Fruit fly (Drosophila melanogaster): Measurements from ENCODE around the gene CG7900.

Gene CG7900

dm6 chr3R:8112880-8113832 is 19.2 kb downstream of the CG7900 start (continued):
- TF ChIP-seq disco-r (GFP tag; optimal IDR thresholded peaks at IDR 0.05) (peak; percentile 56), CG12219 (GFP tag; optimal IDR thresholded peaks at IDR 0.05) (peak; percentile 80), CG34422 (GFP tag; IDR thresholded peaks at IDR 0.05) (peak; percentile 30; the same call in 1 of the 3 replicates), Hr39 (optimal IDR thresholded peaks at IDR 0.05) (no peak), Hmx (GFP tag; optimal IDR thresholded peaks at IDR 0.05) (peak; percentile 71), CG3847 (GFP tag; IDR thresholded peaks at IDR 0.05) (peak; percentile 53), fd96Cb (tag; optimal IDR thresholded peaks at IDR 0.05) (peak; percentile 83), Trl (optimal IDR thresholded peaks at IDR 0.05) (peak; percentile 18 to 25), Trl (GFP tag; optimal IDR thresholded peaks at IDR 0.05) (peak; percentile 73), ash1 (GFP tag; optimal IDR thresholded peaks at IDR 0.05) (no peak), dan (GFP tag; IDR thresholded peaks at IDR 0.05) (no peak), D (optimal IDR thresholded peaks at IDR 0.05) (peak; percentile 30), D (GFP tag; optimal IDR thresholded peaks at IDR 0.05) (peak; percentile 72), CG10979 (tag; optimal IDR thresholded peaks at IDR 0.05) (peak; percentile 80), CG31388 (GFP tag; optimal IDR thresholded peaks at IDR 0.05) (peak; percentile 42), CG4404 (GFP tag; IDR thresholded peaks at IDR 0.05) (no peak; the same call in 1 of the 2 replicates), CG6813 (GFP tag; optimal IDR thresholded peaks at IDR 0.05) (peak; percentile 74), CG12299 (tag; optimal IDR thresholded peaks at IDR 0.05) (peak; percentile 52), Dip2 (GFP tag; IDR thresholded peaks at IDR 0.05) (no peak), Mes4 (GFP tag; optimal IDR thresholded peaks at IDR 0.05) (peak; percentile 79), az2 (GFP tag; optimal IDR thresholded peaks at IDR 0.05) (peak; percentile 82), Poxn (GFP tag; IDR thresholded peaks at IDR 0.05) (peak; percentile 20; the same call in 1 of the 2 replicates), CG9876 (GFP tag; optimal IDR thresholded peaks at IDR 0.05) (peak; percentile 70), Optix (GFP tag; IDR thresholded peaks at IDR 0.05) (peak; percentile 70; the same call in 2 of the 3 replicates), Dbx (GFP tag; IDR thresholded peaks at IDR 0.05) (peak; percentile 60; the same call in 1 of the 3 replicates), Blimp-1 (GFP tag; optimal IDR thresholded peaks at IDR 0.05) (peak; percentile 75), Deaf1 (tag; optimal IDR thresholded peaks at IDR 0.05) (peak; percentile 26), mirr (GFP tag; optimal IDR thresholded peaks at IDR 0.05) (no peak), eyg (GFP tag; optimal IDR thresholded peaks at IDR 0.05) (peak; percentile 68), shn (GFP tag; optimal IDR thresholded peaks at IDR 0.05) (peak; percentile 79), ems (GFP tag; optimal IDR thresholded peaks at IDR 0.05) (peak; percentile 82), CG2712 (tag; optimal IDR thresholded peaks at IDR 0.05) (peak; percentile 99), CG12071 (GFP tag; optimal IDR thresholded peaks at IDR 0.05) (peak; percentile 62), CrebB (tag; optimal IDR thresholded peaks at IDR 0.05) (peak; percentile 44), tx (GFP tag; optimal IDR thresholded peaks at IDR 0.05) (peak; percentile 74), oc (tag; optimal IDR thresholded peaks at IDR 0.05) (peak; percentile 22), kay (GFP tag; optimal IDR thresholded peaks at IDR 0.05) (peak; percentile 96), lilli (GFP tag; optimal IDR thresholded peaks at IDR 0.05) (peak; percentile 83), da (GFP tag; optimal IDR thresholded peaks at IDR 0.05) (no peak), CG1024 (GFP tag; IDR thresholded peaks at IDR 0.05) (no peak), lab (GFP tag; optimal IDR thresholded peaks at IDR 0.05) (peak; percentile 80), CG31365 (tag; optimal IDR thresholded peaks at IDR 0.05) (peak; percentile 47), Hr51 (GFP tag; optimal IDR thresholded peaks at IDR 0.05) (peak; percentile 64 to 86), aop (GFP tag; IDR thresholded peaks at IDR 0.05) (no peak), CG7963 (GFP tag; IDR thresholded peaks at IDR 0.05; ENCODE audit: partially characterized antibody) (no peak), Neu2 (GFP tag; optimal IDR thresholded peaks at IDR 0.05; ENCODE audit: borderline replicate concordance) (no peak), Dfd (GFP tag; optimal IDR thresholded peaks at IDR 0.05) (no peak), br (optimal IDR thresholded peaks at IDR 0.05) (no peak), CG16813 (GFP tag; IDR thresholded peaks at IDR 0.05; ENCODE audit: partially characterized antibody) (0 out of 3 replicates have a peak, but pooled peaks have one; percentile 9), stc (GFP tag; IDR thresholded peaks at IDR 0.05) (peak; percentile 53; the same call in 1 of the 2 replicates)

All from whole organism, embryonic.